Worm (Caenorhabditis elegans) whole organism, late embryonic: ENCODE measurements around the gene mrps-5.

Experiments
- F13H6.1 ChIP-seq: sonication (generic microtip); optimal IDR thresholded peaks from 2 replicates; lab custom pipeline; 2016; ENCODE audit warnings: missing genetic modification characterization, missing compliant biosample characterization
- fkh-10 ChIP-seq: fragments of 150-350 bp; optimal IDR thresholded peaks from 2 replicates; lab custom pipeline; 2014; ENCODE audit warnings: missing biosample characterization, missing genetic modification reagents, missing genetic modification characterization
- hlh-15 ChIP-seq: sonication (generic microtip); optimal IDR thresholded peaks from 2 replicates; lab custom pipeline; 2016; ENCODE audit warnings: missing genetic modification characterization, missing compliant biosample characterization
- nhr-11 ChIP-seq: fragments of 150-350 bp; optimal IDR thresholded peaks from 2 replicates; lab custom pipeline; 2014; ENCODE audit warnings: missing biosample characterization, missing genetic modification characterization
- ref-2 ChIP-seq: sonication (generic microtip); optimal IDR thresholded peaks from 2 replicates; lab custom pipeline; 2016; ENCODE audit warnings: missing genetic modification characterization, missing compliant biosample characterization

DNA sequence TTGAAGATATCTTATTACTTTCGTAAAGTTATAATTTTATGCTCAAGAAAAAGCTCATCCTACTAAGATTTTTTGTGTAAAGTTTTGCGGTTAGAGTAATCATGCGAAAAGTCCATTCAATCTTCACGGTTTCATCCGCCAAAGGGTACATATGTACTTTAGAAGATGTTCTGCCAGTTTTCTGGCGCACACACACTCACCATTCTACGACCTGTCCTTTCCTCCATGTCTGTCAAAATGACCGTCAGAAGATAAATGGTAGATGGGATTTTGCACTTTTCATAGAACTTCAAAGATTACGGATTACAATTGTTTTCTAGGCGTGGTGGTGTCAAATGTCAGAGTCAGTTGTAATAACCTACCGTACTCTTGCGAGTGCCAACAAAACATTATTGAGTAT, 25.8 kb upstream of the mrps-5 start:
- no peak for TF ChIP-seq F13H6.1
- TF ChIP-seq nhr-11 (tag; lab: Kevin White, UChicago) = no peak
- TF ChIP-seq fkh-10 = no peak
- no peak for TF ChIP-seq hlh-15 (tag; lab: Kevin White, UChicago)
- TF ChIP-seq ref-2 (tag; lab: Kevin White, UChicago) = no peak
